Fruit fly (Drosophila melanogaster): ENCODE results near the gene Vap33.

The Vap33 gene

dm6 chrX:3928520-3928919 is 20.3 kb upstream of the Vap33 start:
- TF ChIP-seq Hmr (GFP tag; optimal IDR thresholded peaks at IDR 0.05): no peak
- no peak for TF ChIP-seq grn (GFP tag; optimal IDR thresholded peaks at IDR 0.05)
- no peak for TF ChIP-seq Spps (tag; optimal IDR thresholded peaks at IDR 0.05)
- no peak for TF ChIP-seq amos (GFP tag; IDR thresholded peaks at IDR 0.05; ENCODE audit: partially characterized antibody)
- no peak for TF ChIP-seq zen (tag; optimal IDR thresholded peaks at IDR 0.05)
- TF ChIP-seq Kr (GFP tag; optimal IDR thresholded peaks at IDR 0.05): no peak
- TF ChIP-seq CG15514 (GFP tag; optimal IDR thresholded peaks at IDR 0.05): no peak
- no peak for TF ChIP-seq CG6854 (GFP tag; optimal IDR thresholded peaks at IDR 0.05)
- no peak for TF ChIP-seq ci (GFP tag; IDR thresholded peaks at IDR 0.05)
- TF ChIP-seq CG3726 (GFP tag; IDR thresholded peaks at IDR 0.05): no peak
- TF ChIP-seq Hsf (GFP tag; optimal IDR thresholded peaks at IDR 0.05): no peak
- TF ChIP-seq sug (tag; optimal IDR thresholded peaks at IDR 0.05): no peak
- no peak for TF ChIP-seq onecut (GFP tag; IDR thresholded peaks at IDR 0.05)
- TF ChIP-seq Side (GFP tag; optimal IDR thresholded peaks at IDR 0.05): no peak
- no peak for TF ChIP-seq H15 (GFP tag; IDR thresholded peaks at IDR 0.05)
- TF ChIP-seq CG12391 (tag; optimal IDR thresholded peaks at IDR 0.05): no peak
- no peak for TF ChIP-seq kay (GFP tag; optimal IDR thresholded peaks at IDR 0.05)
- no peak for TF ChIP-seq CG4854 (GFP tag; optimal IDR thresholded peaks at IDR 0.05)
- no peak for TF ChIP-seq h (optimal IDR thresholded peaks at IDR 0.05)
- no peak for TF ChIP-seq Max (GFP tag; optimal IDR thresholded peaks at IDR 0.05)
- TF ChIP-seq Antp (GFP tag; optimal IDR thresholded peaks at IDR 0.05): no peak
- TF ChIP-seq CG5180 (GFP tag; optimal IDR thresholded peaks at IDR 0.05): no peak
- peak; percentile 25 for TF ChIP-seq dmrt99B (tag; optimal IDR thresholded peaks at IDR 0.05)
- TF ChIP-seq Meics (GFP tag; optimal IDR thresholded peaks at IDR 0.05): peak; percentile 17
- no peak for TF ChIP-seq CG3281 (GFP tag; optimal IDR thresholded peaks at IDR 0.05)
- no peak for TF ChIP-seq Xbp1 (GFP tag; optimal IDR thresholded peaks at IDR 0.05)
- no peak for TF ChIP-seq slp2 (GFP tag; optimal IDR thresholded peaks at IDR 0.05)
- no peak for TF ChIP-seq fd3F (GFP tag; optimal IDR thresholded peaks at IDR 0.05)
- TF ChIP-seq sd (tag; optimal IDR thresholded peaks at IDR 0.05): no peak
- TF ChIP-seq Tbp (GFP tag; optimal IDR thresholded peaks at IDR 0.05): no peak
- peak; percentile 94 for TF ChIP-seq Ets65A (GFP tag)
- TF ChIP-seq Fer3 (tag; optimal IDR thresholded peaks at IDR 0.05): no peak
- TF ChIP-seq bigmax (GFP tag; optimal IDR thresholded peaks at IDR 0.05): no peak
- TF ChIP-seq CG18599 (GFP tag; optimal IDR thresholded peaks at IDR 0.05): peak; percentile 19
- no peak for TF ChIP-seq kah (GFP tag; optimal IDR thresholded peaks at IDR 0.05)
- peak; percentile 23 for TF ChIP-seq Fer1 (GFP tag; optimal IDR thresholded peaks at IDR 0.05)
- no peak for TF ChIP-seq CG8359 (GFP tag; optimal IDR thresholded peaks at IDR 0.05; ENCODE audit: borderline replicate concordance)
- 0 out of 2 replicates have a peak, but pooled peaks have one; percentile 40 for TF ChIP-seq CG11247 (GFP tag; IDR thresholded peaks at IDR 0.05)
- no peak for TF ChIP-seq jing (GFP tag; optimal IDR thresholded peaks at IDR 0.05)
- no peak for TF ChIP-seq org-1 (GFP tag; optimal IDR thresholded peaks at IDR 0.05)
- no peak for TF ChIP-seq z (GFP tag; IDR thresholded peaks at IDR 0.05)
- no peak for TF ChIP-seq ap (GFP tag; IDR thresholded peaks at IDR 0.05)
- no peak for TF ChIP-seq CG10959 (GFP tag; IDR thresholded peaks at IDR 0.05)
- no peak for TF ChIP-seq gce (GFP tag; IDR thresholded peaks at IDR 0.05)
- TF ChIP-seq wek (GFP tag; optimal IDR thresholded peaks at IDR 0.05): no peak
- no peak for TF ChIP-seq Dp (GFP tag; optimal IDR thresholded peaks at IDR 0.05)
- TF ChIP-seq CG7839 (tag; optimal IDR thresholded peaks at IDR 0.05): peak; percentile 29
- no peak for TF ChIP-seq CG8944 (GFP tag; optimal IDR thresholded peaks at IDR 0.05)
- TF ChIP-seq Neu2 (GFP tag; optimal IDR thresholded peaks at IDR 0.05; ENCODE audit: borderline replicate concordance): no peak
- no peak for TF ChIP-seq Ravus (GFP tag; IDR thresholded peaks at IDR 0.05)
- no peak for TF ChIP-seq Taf1 (GFP tag; IDR thresholded peaks at IDR 0.05)
- TF ChIP-seq CG7556 (GFP tag; optimal IDR thresholded peaks at IDR 0.05): no peak

All from whole organism, embryonic.